Worm (Caenorhabditis elegans): ENCODE measurements around the gene pcf-11.

Gene pcf-11

DNA sequence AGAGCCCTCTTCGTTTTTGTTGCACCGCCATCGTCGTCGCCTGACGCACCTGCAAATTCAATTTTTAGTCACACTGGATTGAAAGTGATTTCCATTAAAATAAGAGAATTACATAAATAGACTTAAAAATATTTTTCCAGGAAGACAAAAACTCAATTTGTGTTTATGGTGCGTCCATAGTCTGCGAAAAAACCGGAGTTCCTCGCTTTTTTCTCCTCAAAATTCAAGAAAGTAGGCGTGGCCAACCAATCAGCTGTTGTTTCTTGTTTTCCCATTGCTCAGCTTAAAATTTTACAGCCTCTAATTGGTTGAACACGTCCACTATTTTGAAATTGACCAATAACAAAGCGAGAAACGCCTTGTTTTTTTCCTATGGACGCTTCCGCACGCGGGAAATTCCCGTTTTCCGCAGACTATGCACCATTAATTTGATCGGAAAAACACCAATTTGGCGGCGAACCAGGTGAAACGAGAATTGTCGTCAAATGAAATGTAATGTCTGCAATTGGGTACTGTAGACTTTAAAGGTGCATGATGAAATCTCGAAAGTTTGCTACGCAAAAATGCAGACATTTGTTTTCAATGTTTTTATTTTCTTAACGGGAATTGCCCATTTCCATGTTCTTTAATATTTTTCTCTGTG, 40.1 kb upstream of the pcf-11 start, which contains the start of gene C27F2.7:
C27F2.7 (minus strand) TSS at position 51 of the 643 bp plus-strand sequence.
- no peak for TF ChIP-seq daf-8 (GFP tag; IDR thresholded peaks at IDR 0.05)
- peak; percentile 35; the same call in 1 of the 2 replicates for TF ChIP-seq Y48G9A.11 (GFP tag; IDR thresholded peaks at IDR 0.05)
- TF ChIP-seq aly-2 (tag; optimal IDR thresholded peaks at IDR 0.05): no peak
- TF ChIP-seq ceh-82 (tag; optimal IDR thresholded peaks at IDR 0.05): no peak
- peak; percentile 41 for TF ChIP-seq unc-130 (GFP tag; optimal IDR thresholded peaks at IDR 0.05)
- TF ChIP-seq F49E8.2 (tag; optimal IDR thresholded peaks at IDR 0.05; ENCODE audit: borderline replicate concordance): peak; percentile 11

ce11 chrIII:4986790-4987259, 37.9 kb upstream of the pcf-11 start, which contains the start of the genes C27F2.10 and wdr-60:
C27F2.10 (minus strand) TSS chrIII:4986898.
wdr-60 (plus strand) TSS chrIII:4987209.
- peak in 1 of 2 experiments; percentile 31 for TF ChIP-seq hif-1 (tag; optimal IDR thresholded peaks at IDR 0.05)
- no peak for TF ChIP-seq hmg-1.1 (GFP tag; IDR thresholded peaks at IDR 0.05)
- TF ChIP-seq dpl-1 (GFP tag; optimal IDR thresholded peaks at IDR 0.05): peak; percentile 82
- peak; percentile 92 for TF ChIP-seq mes-2 (tag; optimal IDR thresholded peaks at IDR 0.05; ENCODE audit: poor library complexity, severe bottlenecking)
- peak in 1 of 2 experiments; percentile 4 for TF ChIP-seq lsy-2 (tag; optimal IDR thresholded peaks at IDR 0.05)
- TF ChIP-seq nhr-41 (GFP tag; IDR thresholded peaks at IDR 0.05): no peak
- no peak for TF ChIP-seq lin-29 (GFP tag; IDR thresholded peaks at IDR 0.05)

ce11 chrIII:4987666-4988065, 37.0 kb upstream of the pcf-11 start:
- TF ChIP-seq ceh-62 (tag; optimal IDR thresholded peaks at IDR 0.05) (no peak), set-16 (GFP tag; IDR thresholded peaks at IDR 0.05) (no peak), lin-13 (GFP tag; optimal IDR thresholded peaks at IDR 0.05) (no peak), lsy-2 (tag; optimal IDR thresholded peaks at IDR 0.05) (peak in 1 of 2 experiments; percentile 4), Y48G9A.11 (GFP tag; IDR thresholded peaks at IDR 0.05) (no peak), saeg-2 (GFP tag; IDR thresholded peaks at IDR 0.05) (no peak), spr-3 (GFP tag; optimal IDR thresholded peaks at IDR 0.05) (no peak), nhr-76 (tag; optimal IDR thresholded peaks at IDR 0.05) (no peak)

ce11 chrIII:4998111-4998859, 26.4 kb upstream of the pcf-11 start, which contains the start of gene tmem-131:
tmem-131 (minus strand) TSS chrIII:4998161.
- TF ChIP-seq nhr-48 (tag; optimal IDR thresholded peaks at IDR 0.05): peak; percentile 11
- peak; percentile 63 for TF ChIP-seq nhr-25 (tag; optimal IDR thresholded peaks at IDR 0.05; ENCODE audit: borderline replicate concordance, insufficient read depth)
- TF ChIP-seq hlh-11 (tag; optimal IDR thresholded peaks at IDR 0.05): peak; percentile 60
- peak in 1 of 2 experiments; percentile 16 for TF ChIP-seq lsy-2 (tag; optimal IDR thresholded peaks at IDR 0.05)
- no peak for TF ChIP-seq Y48G9A.11 (GFP tag; IDR thresholded peaks at IDR 0.05)
- TF ChIP-seq zag-1 (tag; optimal IDR thresholded peaks at IDR 0.05): no peak
- TF ChIP-seq dve-1 (tag; optimal IDR thresholded peaks at IDR 0.05; ENCODE audit: insufficient read depth): peak; percentile 11
- TF ChIP-seq ceh-28 (tag; optimal IDR thresholded peaks at IDR 0.05): peak; percentile 26
- TF ChIP-seq ctbp-1 (GFP tag; IDR thresholded peaks at IDR 0.05): no peak
- peak in 1 of 2 experiments; percentile 90 for TF ChIP-seq unc-62 (GFP tag; optimal IDR thresholded peaks at IDR 0.05 in 1 of 2)
- no peak for TF ChIP-seq unc-62 (tag; optimal IDR thresholded peaks at IDR 0.05)
- TF ChIP-seq ceh-32 (tag; optimal IDR thresholded peaks at IDR 0.05; ENCODE audit: poor library complexity): no peak
- TF ChIP-seq dpl-1 (GFP tag; optimal IDR thresholded peaks at IDR 0.05): peak; percentile 9
- peak; percentile 53 for TF ChIP-seq nhr-28 (tag; optimal IDR thresholded peaks at IDR 0.05)

Measured in whole organism, L4 larva.